Worm (Caenorhabditis elegans) whole organism, L4 larva: ENCODE data around the gene cdk-1.
A peak's percentile ranks its signal among the peaks of the same experiment; 100 is the strongest.

ENCODE experiments used
- F37D6.2 ChIP-seq: sonication (generic microtip); optimal IDR thresholded peaks from 2 replicates; lab custom pipeline; 2016; ENCODE audit warnings: mild to moderate bottlenecking, missing genetic modification characterization, missing compliant biosample characterization
- R02D3.7 ChIP-seq: fragments of 150-350 bp; sonication (generic microtip); optimal IDR thresholded peaks from 3 replicates; lab custom pipeline; 2014; ENCODE audit warnings: missing biosample characterization, missing genetic modification characterization
- Y75B8A.6 ChIP-seq: fragments of 200-800 bp; sonication (Bioruptor generic); IDR thresholded peaks from 2 replicates; pipeline ENCODE4 v1.3.6; 2022; ENCODE audit warnings: missing genetic modification reagents, missing genetic modification characterization, missing compliant biosample characterization
- ZK337.2 ChIP-seq: fragments of 200-800 bp; sonication (Bioruptor generic); IDR thresholded peaks from 2 replicates; pipeline ENCODE4 v1.3.6; 2022; ENCODE audit warnings: missing genetic modification reagents, missing genetic modification characterization, missing compliant biosample characterization
- ZK546.5 ChIP-seq, 2 experiments: sonication (generic microtip); optimal IDR thresholded peaks; 2 replicates each; lab custom pipeline; 2017; ENCODE audit warnings: missing biosample characterization in 2 of 2, missing genetic modification characterization in 2 of 2
- aly-2 ChIP-seq: sonication (generic microtip); optimal IDR thresholded peaks from 2 replicates; lab custom pipeline; 2018; ENCODE audit warnings: missing biosample characterization, missing genetic modification characterization
- attf-4 ChIP-seq: sonication (generic microtip); optimal IDR thresholded peaks from 3 replicates; lab custom pipeline; 2017; ENCODE audit warnings: missing biosample characterization, missing genetic modification characterization
- ceh-20 ChIP-seq: fragments of 200-800 bp; sonication (Bioruptor generic); IDR thresholded peaks from 2 replicates; pipeline ENCODE4 v1.3.6; 2022; ENCODE audit warnings: missing genetic modification reagents, missing genetic modification characterization, missing compliant biosample characterization
- ceh-32 ChIP-seq: sonication (generic microtip); optimal IDR thresholded peaks from 2 replicates; lab custom pipeline; 2016; ENCODE audit warnings: mild to moderate bottlenecking, missing genetic modification characterization, missing compliant biosample characterization; ENCODE audit not compliant: poor library complexity
- ceh-44 ChIP-seq: fragments of 200-800 bp; sonication (Bioruptor generic); IDR thresholded peaks from 2 replicates; pipeline ENCODE4 v1.3.6; 2022; ENCODE audit warnings: missing genetic modification reagents, missing genetic modification characterization, missing compliant biosample characterization
- ceh-62 ChIP-seq: sonication (generic microtip); optimal IDR thresholded peaks from 2 replicates; lab custom pipeline; 2017; ENCODE audit warnings: missing biosample characterization, missing genetic modification characterization
- ces-1 ChIP-seq: fragments of 150-350 bp; sonication (generic microtip); optimal IDR thresholded peaks from 4 replicates; lab custom pipeline; 2014; ENCODE audit warnings: missing biosample characterization, missing genetic modification reagents, missing genetic modification characterization
- daf-12 ChIP-seq: fragments of 150-350 bp; optimal IDR thresholded peaks from 2 replicates; lab custom pipeline; 2014; ENCODE audit warnings: missing biosample characterization, missing genetic modification reagents, missing genetic modification characterization
- daf-16 ChIP-seq, 3 experiments: sonication (generic microtip); optimal IDR thresholded peaks; 2 replicates each; lab custom pipeline; 2016 to 2017; ENCODE audit warnings: missing genetic modification characterization in 3 of 3, missing genetic modification reagents in 3 of 3, mild to moderate bottlenecking in 2 of 3, missing compliant biosample characterization in 2 of 3, missing biosample characterization in 1 of 3, moderate library complexity in 1 of 3
- dmd-6 ChIP-seq: fragments of 200-800 bp; sonication (Bioruptor generic); IDR thresholded peaks from 2 replicates; pipeline ENCODE4 v1.3.6; 2022; ENCODE audit warnings: missing genetic modification reagents, missing genetic modification characterization, missing compliant biosample characterization
- dve-1 ChIP-seq: sonication (generic microtip); optimal IDR thresholded peaks from 2 replicates; lab custom pipeline; 2017; ENCODE audit warnings: antibody characterized with exemption, mild to moderate bottlenecking, missing genetic modification characterization, missing compliant biosample characterization; ENCODE audit not compliant: insufficient read depth
- egl-27 ChIP-seq: sonication (generic microtip); optimal IDR thresholded peaks from 3 replicates; lab custom pipeline; 2017; ENCODE audit warnings: missing biosample characterization, missing genetic modification reagents, missing genetic modification characterization
- fkh-10 ChIP-seq: fragments of 150-350 bp; optimal IDR thresholded peaks from 2 replicates; lab custom pipeline; 2014; ENCODE audit warnings: missing biosample characterization, missing genetic modification reagents, missing genetic modification characterization
- fos-1 ChIP-seq: fragments of 150-350 bp; optimal IDR thresholded peaks from 2 replicates; lab custom pipeline; 2014; ENCODE audit warnings: missing biosample characterization, missing genetic modification characterization
- gei-8 ChIP-seq: fragments of 200-800 bp; sonication (Bioruptor generic); optimal IDR thresholded peaks from 2 replicates; lab custom pipeline; 2018; ENCODE audit warnings: mild to moderate bottlenecking, missing genetic modification characterization, missing compliant biosample characterization
- hlh-11 ChIP-seq: fragments of 200-800 bp; sonication (Bioruptor generic); optimal IDR thresholded peaks from 2 replicates; lab custom pipeline; 2018; ENCODE audit warnings: mild to moderate bottlenecking, missing genetic modification characterization, missing compliant biosample characterization
- hmg-1.1 ChIP-seq: fragments of 200-800 bp; sonication (Bioruptor generic); IDR thresholded peaks from 2 replicates; pipeline ENCODE4 v1.3.6; 2022; ENCODE audit warnings: missing genetic modification reagents, missing genetic modification characterization, missing compliant biosample characterization
- jun-1 ChIP-seq: fragments of 150-350 bp; optimal IDR thresholded peaks from 2 replicates; lab custom pipeline; 2014; ENCODE audit warnings: missing biosample characterization, missing genetic modification reagents, missing genetic modification characterization
- lim-7 ChIP-seq: fragments of 200-800 bp; sonication (Bioruptor generic); IDR thresholded peaks from 2 replicates; pipeline ENCODE4 v1.3.6; 2022; ENCODE audit warnings: missing genetic modification characterization, missing compliant biosample characterization
- lin-15B ChIP-seq: fragments of 150-350 bp; sonication (generic microtip); optimal IDR thresholded peaks from 3 replicates; lab custom pipeline; 2014; ENCODE audit warnings: missing biosample characterization, missing genetic modification characterization
- lin-38 ChIP-seq: fragments of 200-800 bp; sonication (Bioruptor generic); IDR thresholded peaks from 2 replicates; pipeline ENCODE4 v1.3.6; 2022; ENCODE audit warnings: missing genetic modification reagents, missing genetic modification characterization, missing compliant biosample characterization
- lin-39 ChIP-seq: fragments of 150-350 bp; optimal IDR thresholded peaks from 2 replicates; lab custom pipeline; 2014; ENCODE audit warnings: missing biosample characterization, missing genetic modification reagents, missing genetic modification characterization
- madf-5 ChIP-seq, 2 experiments: fragments of 200-800 bp; sonication (Bioruptor generic); IDR thresholded peaks; 2 replicates each; pipeline ENCODE4 v1.3.6; 2022; ENCODE audit warnings: missing compliant biosample characterization in 2 of 2, missing genetic modification characterization in 2 of 2
- mdl-1 ChIP-seq, 2 experiments: fragments of 150-350 bp in 1 of 2; sonication (generic microtip) in 1 of 2; optimal IDR thresholded peaks; 2 replicates each; lab custom pipeline; 2014 to 2017; ENCODE audit warnings: missing biosample characterization in 2 of 2, missing genetic modification characterization in 2 of 2
- mdt-29 ChIP-seq: fragments of 200-800 bp; sonication (Bioruptor generic); IDR thresholded peaks from 2 replicates; pipeline ENCODE4 v1.3.6; 2022; ENCODE audit warnings: missing genetic modification reagents, missing genetic modification characterization, missing compliant biosample characterization
- mep-1 ChIP-seq: fragments of 150-350 bp; sonication (generic microtip); optimal IDR thresholded peaks from 3 replicates; lab custom pipeline; 2014; ENCODE audit warnings: missing biosample characterization, missing genetic modification characterization
- mes-2 ChIP-seq: sonication (generic microtip); optimal IDR thresholded peaks from 2 replicates; lab custom pipeline; 2016; ENCODE audit warnings: missing genotype, mild to moderate bottlenecking, missing genetic modification characterization, missing compliant biosample characterization; ENCODE audit not compliant: poor library complexity, severe bottlenecking
- mxl-2 ChIP-seq: fragments of 200-800 bp; sonication (Bioruptor generic); conservative IDR thresholded peaks from 2 replicates; pipeline ENCODE4 v1.3.6; 2022; ENCODE audit warnings: missing genetic modification reagents, missing genetic modification characterization, missing compliant biosample characterization
- nhr-10 ChIP-seq: fragments of 150-350 bp; optimal IDR thresholded peaks from 2 replicates; lab custom pipeline; 2014; ENCODE audit warnings: missing biosample characterization, missing genetic modification characterization
- nhr-11 ChIP-seq: fragments of 150-350 bp; optimal IDR thresholded peaks from 2 replicates; lab custom pipeline; 2014; ENCODE audit warnings: missing biosample characterization, missing genetic modification characterization
- nhr-25 ChIP-seq: sonication (generic microtip); optimal IDR thresholded peaks from 2 replicates; lab custom pipeline; 2017; ENCODE audit warnings: missing genetic modification characterization, mild to moderate bottlenecking, missing compliant biosample characterization, antibody characterized with exemption, moderate library complexity, borderline replicate concordance; ENCODE audit not compliant: insufficient read depth
- nhr-48 ChIP-seq: sonication (generic microtip); optimal IDR thresholded peaks from 2 replicates; lab custom pipeline; 2016; ENCODE audit warnings: mild to moderate bottlenecking, missing genetic modification characterization, missing compliant biosample characterization
- nhr-6 ChIP-seq: fragments of 150-350 bp; optimal IDR thresholded peaks from 2 replicates; lab custom pipeline; 2014; ENCODE audit warnings: missing biosample characterization, missing genetic modification characterization
- php-3 ChIP-seq: fragments of 200-800 bp; sonication (Bioruptor generic); IDR thresholded peaks from 2 replicates; pipeline ENCODE4 v1.3.6; 2022; ENCODE audit warnings: missing genetic modification reagents, missing genetic modification characterization, missing compliant biosample characterization
- sdz-12 ChIP-seq: fragments of 200-800 bp; sonication (Bioruptor generic); optimal IDR thresholded peaks from 2 replicates; lab custom pipeline; 2018; ENCODE audit warnings: mild to moderate bottlenecking, missing genetic modification characterization, missing compliant biosample characterization
- snpc-1.2 ChIP-seq: fragments of 200-800 bp; sonication (Bioruptor generic); IDR thresholded peaks from 2 replicates; pipeline ENCODE4 v1.3.6; 2022; ENCODE audit warnings: missing genetic modification reagents, missing genetic modification characterization, missing compliant biosample characterization
- spr-3 ChIP-seq: fragments of 200-800 bp; sonication (Bioruptor generic); optimal IDR thresholded peaks from 2 replicates; lab custom pipeline; 2018; ENCODE audit warnings: mild to moderate bottlenecking, missing genetic modification characterization, missing compliant biosample characterization
- tra-1 ChIP-seq: fragments of 200-800 bp; sonication (Bioruptor generic); IDR thresholded peaks from 2 replicates; pipeline ENCODE4 v1.3.6; 2022; ENCODE audit warnings: missing genetic modification reagents, missing genetic modification characterization, missing compliant biosample characterization
- unc-62 ChIP-seq, 3 experiments: fragments of 150-350 bp in 1 of 3; sonication (generic microtip); optimal IDR thresholded peaks in 2 of 3; peaks in 1 of 3; 1 replicate in 1 of 3; 2 replicates in 2 of 3; lab custom pipeline; 2014 to 2017; ENCODE audit warnings: missing biosample characterization in 3 of 3, missing genetic modification characterization in 3 of 3, missing genetic modification reagents in 3 of 3, missing genotype in 1 of 3
- vab-7 ChIP-seq: fragments of 200-800 bp; sonication (Bioruptor generic); IDR thresholded peaks from 2 replicates; pipeline ENCODE4 v1.3.6; 2022; ENCODE audit warnings: missing genetic modification reagents, missing genetic modification characterization, missing compliant biosample characterization
- zag-1 ChIP-seq: fragments of 150-350 bp; optimal IDR thresholded peaks from 2 replicates; lab custom pipeline; 2014; ENCODE audit warnings: missing biosample characterization, missing genetic modification characterization
- zfp-2 ChIP-seq: sonication (generic microtip); optimal IDR thresholded peaks from 2 replicates; lab custom pipeline; 2016; ENCODE audit warnings: mild to moderate bottlenecking, missing genetic modification characterization, missing compliant biosample characterization
- zip-11 ChIP-seq: fragments of 200-800 bp; sonication (Bioruptor generic); IDR thresholded peaks from 2 replicates; pipeline ENCODE4 v1.3.6; 2022; ENCODE audit warnings: missing genetic modification characterization, missing compliant biosample characterization
- ztf-11 ChIP-seq: fragments of 150-350 bp; optimal IDR thresholded peaks from 2 replicates; lab custom pipeline; 2014; ENCODE audit warnings: missing biosample characterization, missing genetic modification characterization

Gene cdk-1

ce11 chrIII:9780665-9781304 is 33.5 kb downstream of the cdk-1 start, which contains the start of gene vha-1 (continued):
- peak; percentile 26 for TF ChIP-seq fkh-10 (GFP tag; lab: Kevin White, UChicago)
- no peak for TF ChIP-seq php-3 (GFP tag; lab: Robert Waterston, UW)
- peak; percentile 42; the same call in 1 of the 2 replicates for TF ChIP-seq ceh-44 (GFP tag; lab: Robert Waterston, UW)
- TF ChIP-seq aly-2, result no peak
- no peak for TF ChIP-seq ztf-11 (tag; lab: Kevin White, UChicago)
- TF ChIP-seq F37D6.2 (tag; lab: Kevin White, UChicago), result peak; percentile 7
- TF ChIP-seq madf-5 (GFP tag; IDR thresholded peaks at IDR 0.05; lab: Robert Waterston, UW), result no peak
- no peak for TF ChIP-seq ceh-32 (tag; lab: Kevin White, UChicago)
- TF ChIP-seq sdz-12, result no peak
- TF ChIP-seq nhr-10 (tag; lab: Kevin White, UChicago), result peak; percentile 78
- TF ChIP-seq dve-1, result peak; percentile 94
- no peak for TF ChIP-seq lin-39 (tag; lab: Kevin White, UChicago)
- TF ChIP-seq vab-7 (GFP tag; lab: Robert Waterston, UW), result no peak
- TF ChIP-seq mdt-29 (GFP tag; lab: Robert Waterston, UW), result peak; percentile 71; the same call in 1 of the 2 replicates
- peak; percentile 40 for TF ChIP-seq nhr-48 (tag; lab: Kevin White, UChicago)
- no peak for TF ChIP-seq zag-1 (tag; lab: Kevin White, UChicago)
- TF ChIP-seq attf-4, result no peak
- TF ChIP-seq mep-1 (tag; lab: Kevin White, UChicago), result peak; percentile 92
- no peak for TF ChIP-seq spr-3 (GFP tag; lab: Kevin White, UChicago)
- peak; percentile 80 for TF ChIP-seq nhr-11 (tag; lab: Kevin White, UChicago)
- TF ChIP-seq Y75B8A.6 (GFP tag; lab: Robert Waterston, UW), result no peak
- TF ChIP-seq hmg-1.1, result peak; percentile 77
- TF ChIP-seq unc-62 (GFP tag; optimal IDR thresholded peaks at IDR 0.05 in 1 of 2; lab: Kevin White, UChicago), result peak in 1 of 2 experiments; percentile 95
- no peak for TF ChIP-seq unc-62 (tag; optimal IDR thresholded peaks at IDR 0.05; lab: Kevin White, UChicago)
- no peak for TF ChIP-seq daf-16 (GFP tag; optimal IDR thresholded peaks at IDR 0.05; lab: Kevin White, UChicago)
- TF ChIP-seq daf-16 (tag; optimal IDR thresholded peaks at IDR 0.05; lab: Kevin White, UChicago), result peak; percentile 60
- peak; percentile 97 for TF ChIP-seq lin-38 (GFP tag; lab: Robert Waterston, UW)
- no peak for TF ChIP-seq R02D3.7 (tag; lab: Kevin White, UChicago)
- TF ChIP-seq mes-2 (tag; lab: Kevin White, UChicago), result peak; percentile 91
- TF ChIP-seq ceh-62, result no peak
- TF ChIP-seq fos-1 (tag; lab: Kevin White, UChicago), result peak; percentile 25
- TF ChIP-seq tra-1 (GFP tag; lab: Robert Waterston, UW), result 0 out of 2 replicates have a peak, but pooled peaks have one; percentile 46
- TF ChIP-seq gei-8 (GFP tag; lab: Kevin White, UChicago), result no peak
- TF ChIP-seq daf-12 (tag; lab: Kevin White, UChicago), result no peak
- TF ChIP-seq nhr-25, result peak; percentile 66
- TF ChIP-seq ZK337.2 (GFP tag; lab: Robert Waterston, UW), result no peak
- no peak for TF ChIP-seq snpc-1.2 (GFP tag; lab: Robert Waterston, UW)
- no peak for TF ChIP-seq egl-27
- peak; percentile 88 for TF ChIP-seq hlh-11 (tag; lab: Kevin White, UChicago)
- TF ChIP-seq lin-15B, result peak; percentile 40
- no peak for TF ChIP-seq ces-1 (GFP tag; lab: Kevin White, UChicago)
- TF ChIP-seq mdl-1 (tag; optimal IDR thresholded peaks at IDR 0.05; lab: Kevin White, UChicago), result peak; percentile 4 to 70
- TF ChIP-seq zfp-2 (tag; lab: Kevin White, UChicago), result no peak
- TF ChIP-seq nhr-6 (tag; lab: Kevin White, UChicago), result peak; percentile 89
- TF ChIP-seq ZK546.5 (tag; optimal IDR thresholded peaks at IDR 0.05; lab: Kevin White, UChicago), result no peak
- peak; percentile 93 for TF ChIP-seq dmd-6 (GFP tag; lab: Robert Waterston, UW)
- TF ChIP-seq lim-7 (GFP tag; lab: Robert Waterston, UW), result no peak
- TF ChIP-seq jun-1 (tag; lab: Kevin White, UChicago), result peak; percentile 71
- TF ChIP-seq zip-11, result no peak
- no peak for TF ChIP-seq mxl-2 (GFP tag; lab: Robert Waterston, UW)
- no peak for TF ChIP-seq ceh-20
